Worm (Caenorhabditis elegans) whole organism, L4 larva: ENCODE data around the gene fbxa-80.

Experiments
- R02D3.7 ChIP-seq: fragments of 150-350 bp; sonication (generic microtip); optimal IDR thresholded peaks from 3 replicates; lab custom pipeline; 2014; ENCODE audit warnings: missing biosample characterization, missing genetic modification characterization
- ZK546.5 ChIP-seq, 2 experiments: sonication (generic microtip); optimal IDR thresholded peaks; 2 replicates each; lab custom pipeline; 2017; ENCODE audit warnings: missing biosample characterization in 2 of 2, missing genetic modification characterization in 2 of 2
- ces-1 ChIP-seq: fragments of 150-350 bp; sonication (generic microtip); optimal IDR thresholded peaks from 4 replicates; lab custom pipeline; 2014; ENCODE audit warnings: missing biosample characterization, missing genetic modification reagents, missing genetic modification characterization
- egl-27 ChIP-seq: sonication (generic microtip); optimal IDR thresholded peaks from 3 replicates; lab custom pipeline; 2017; ENCODE audit warnings: missing biosample characterization, missing genetic modification reagents, missing genetic modification characterization
- nhr-11 ChIP-seq: fragments of 150-350 bp; optimal IDR thresholded peaks from 2 replicates; lab custom pipeline; 2014; ENCODE audit warnings: missing biosample characterization, missing genetic modification characterization
- nhr-41 ChIP-seq: fragments of 200-800 bp; sonication (Bioruptor generic); IDR thresholded peaks from 2 replicates; pipeline ENCODE4 v1.3.6; 2022; ENCODE audit warnings: missing genetic modification reagents, missing genetic modification characterization, missing compliant biosample characterization
- pqm-1 ChIP-seq: sonication (generic microtip); optimal IDR thresholded peaks from 2 replicates; lab custom pipeline; 2017; ENCODE audit warnings: missing biosample characterization, missing genetic modification characterization
- spr-1 ChIP-seq: sonication (generic microtip); optimal IDR thresholded peaks from 2 replicates; lab custom pipeline; 2016; ENCODE audit warnings: mild to moderate bottlenecking, missing genetic modification characterization, missing compliant biosample characterization
- unc-130 ChIP-seq: sonication (generic microtip); optimal IDR thresholded peaks from 2 replicates; lab custom pipeline; 2016; ENCODE audit warnings: missing genetic modification reagents, missing genetic modification characterization, missing compliant biosample characterization
- unc-62 ChIP-seq, 3 experiments: fragments of 150-350 bp in 1 of 3; sonication (generic microtip); optimal IDR thresholded peaks in 2 of 3; peaks in 1 of 3; 1 replicate in 1 of 3; 2 replicates in 2 of 3; lab custom pipeline; 2014 to 2017; ENCODE audit warnings: missing biosample characterization in 3 of 3, missing genetic modification characterization in 3 of 3, missing genetic modification reagents in 3 of 3, missing genotype in 1 of 3
- zag-1 ChIP-seq: fragments of 150-350 bp; optimal IDR thresholded peaks from 2 replicates; lab custom pipeline; 2014; ENCODE audit warnings: missing biosample characterization, missing genetic modification characterization
- zfp-2 ChIP-seq: sonication (generic microtip); optimal IDR thresholded peaks from 2 replicates; lab custom pipeline; 2016; ENCODE audit warnings: mild to moderate bottlenecking, missing genetic modification characterization, missing compliant biosample characterization
- zfp-3 ChIP-seq: fragments of 200-800 bp; sonication (Bioruptor generic); conservative IDR thresholded peaks from 2 replicates; pipeline ENCODE4 v1.3.6; 2022; ENCODE audit warnings: missing genetic modification reagents, missing genetic modification characterization, missing compliant biosample characterization

ce11 chrIII:1307333-1307732, 7.7 kb downstream of the fbxa-80 start:
- TF ChIP-seq pqm-1 (no peak), zfp-2 (tag; lab: Kevin White, UChicago) (no peak), spr-1 (no peak), ces-1 (GFP tag; lab: Kevin White, UChicago) (no peak), unc-130 (GFP tag; lab: Kevin White, UChicago) (no peak), egl-27 (tag; lab: Kevin White, UChicago) (no peak), nhr-11 (tag; lab: Kevin White, UChicago) (no peak), ZK546.5 (tag; optimal IDR thresholded peaks at IDR 0.05; lab: Kevin White, UChicago) (no peak), R02D3.7 (tag; lab: Kevin White, UChicago) (no peak), nhr-41 (GFP tag; lab: Robert Waterston, UW) (no peak), zag-1 (tag; lab: Kevin White, UChicago) (no peak), unc-62 (GFP tag; optimal IDR thresholded peaks at IDR 0.05 in 1 of 2; lab: Kevin White, UChicago) (peak in 1 of 2 experiments; percentile 77), unc-62 (tag; optimal IDR thresholded peaks at IDR 0.05; lab: Kevin White, UChicago) (no peak), zfp-3 (no peak)
